Fruit fly (Drosophila melanogaster) ovary, adult (tissue): ENCODE measurements around the gene CG31213.

ENCODE experiments used
- CG17801 ChIP-seq: fragments of 200-800 bp; optimal IDR thresholded peaks from 2 replicates; lab custom pipeline; 2019; ENCODE audit warnings: missing biosample characterization, mild to moderate bottlenecking, missing genetic modification characterization, moderate library complexity; ENCODE audit not compliant: partially characterized antibody

CG31213 gene

DNA sequence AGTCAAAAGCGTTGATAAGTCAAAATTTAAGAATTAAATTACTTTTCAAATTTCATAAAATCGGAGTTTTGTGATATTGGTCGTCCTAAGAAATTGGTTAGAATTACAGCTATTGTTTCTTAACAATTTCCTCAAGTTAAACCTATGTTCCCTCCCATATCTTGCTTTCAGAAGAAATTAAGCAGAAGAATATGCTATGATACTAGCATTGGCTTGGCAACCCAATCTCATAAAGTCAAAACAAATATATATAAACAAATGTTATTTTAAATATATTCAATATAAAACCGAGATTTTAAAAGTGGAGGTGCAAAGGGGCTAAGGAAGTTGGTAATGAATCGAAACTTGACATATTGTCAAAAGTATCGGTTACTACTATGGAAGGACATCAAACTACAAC, at the start of gene CG31213:
CG31213 (plus strand) TSS at position 301 of the 400 bp plus-strand sequence.
- TF ChIP-seq CG17801 = no peak

dm6 chr3R:19924331-19924730, 48.4 kb upstream of the CG31213 start:
- TF ChIP-seq CG17801 = peak; percentile 4

DNA sequence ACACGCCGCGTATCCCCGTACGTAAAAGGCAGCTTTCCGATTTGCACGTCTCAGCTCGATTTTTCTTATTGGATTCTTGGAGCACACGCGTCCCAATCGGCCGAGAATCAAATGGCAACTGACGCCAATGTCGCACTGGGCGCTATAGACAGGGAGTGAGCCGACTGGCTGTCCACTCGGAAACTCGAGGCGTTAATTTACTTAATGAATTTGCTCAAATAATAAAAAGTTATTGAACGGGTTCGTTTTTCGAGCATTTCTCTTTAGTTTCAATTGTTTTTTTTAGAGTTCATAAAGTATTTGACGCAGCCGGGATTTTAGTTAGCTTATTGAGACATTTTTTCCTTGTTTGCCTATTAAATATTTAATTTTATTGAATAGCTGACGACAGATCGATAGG, 47.4 kb upstream of the CG31213 start, which contains the start of gene CG4462:
CG4462 (minus strand) TSS at position 101 of the 400 bp plus-strand sequence.
- no peak for TF ChIP-seq CG17801

DNA sequence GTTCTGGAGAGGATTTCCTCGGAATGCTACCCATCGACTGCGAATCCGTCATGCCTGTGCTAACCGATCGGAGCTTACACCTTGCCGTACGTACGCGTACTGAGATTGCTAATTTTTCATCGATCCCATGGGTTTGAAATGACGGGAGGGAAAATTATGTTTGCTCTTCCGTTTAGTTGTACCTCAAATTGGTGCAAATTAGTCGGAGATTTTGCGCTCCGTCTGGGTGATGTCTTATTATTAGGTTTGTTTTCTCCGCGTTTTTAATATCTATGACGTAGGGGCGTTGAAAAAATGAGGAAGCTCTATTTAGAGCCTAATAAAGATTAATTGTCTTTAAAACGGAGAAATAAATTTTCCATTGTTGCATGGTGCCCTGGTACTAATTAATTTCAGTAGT, 44.2 kb upstream of the CG31213 start, which contains the start of gene CG4459:
CG4459 (minus strand) TSS at position 101 of the 400 bp plus-strand sequence.
- no peak for TF ChIP-seq CG17801

DNA sequence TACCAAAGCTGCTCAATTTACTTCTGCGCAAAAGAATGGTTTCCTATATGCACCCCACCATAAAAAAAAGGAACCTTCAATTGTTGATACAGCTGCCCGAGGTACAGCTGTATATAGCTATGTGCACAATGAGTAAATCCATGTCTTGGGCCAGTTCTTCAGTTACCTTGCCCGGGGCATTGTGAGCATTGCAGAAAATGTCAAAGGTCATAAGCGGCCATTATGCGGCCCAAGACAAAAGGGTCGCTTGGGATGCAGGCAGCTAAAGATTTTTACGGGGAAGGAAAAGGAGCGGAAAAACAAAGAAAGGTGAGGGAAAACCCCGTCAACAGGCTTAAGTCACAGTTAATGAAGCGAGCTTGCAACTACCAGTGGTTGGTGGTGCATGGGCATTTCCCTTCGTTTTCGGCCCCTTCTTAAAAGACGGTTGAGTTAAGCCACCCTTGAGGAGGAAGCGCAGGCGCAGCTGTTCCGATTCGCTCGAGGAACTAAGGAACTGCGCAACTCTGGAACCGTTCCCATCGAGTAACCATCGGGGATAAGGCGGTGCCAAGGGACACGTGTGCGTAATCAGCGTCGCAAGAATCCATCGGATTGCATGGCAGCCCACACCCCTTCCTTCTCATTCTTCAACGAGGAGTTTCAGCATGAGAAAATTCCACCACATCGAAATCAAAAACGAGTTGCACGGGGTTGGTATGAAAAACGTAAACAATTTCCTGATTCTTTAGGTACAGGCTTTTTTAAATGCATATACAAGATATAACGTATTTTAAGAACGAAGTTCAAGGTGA, 41.6 kb upstream of the CG31213 start:
- TF ChIP-seq CG17801 = no peak

- no peak for TF ChIP-seq CG17801
Measured at dm6 chr3R:19932169-19932568, 40.5 kb upstream of the CG31213 start.

dm6 chr3R:19934840-19935776, 37.6 kb upstream of the CG31213 start, which contains the start of gene mira:
TSS of gene mira (minus strand) at chr3R:19935120.
- no peak for TF ChIP-seq CG17801

DNA sequence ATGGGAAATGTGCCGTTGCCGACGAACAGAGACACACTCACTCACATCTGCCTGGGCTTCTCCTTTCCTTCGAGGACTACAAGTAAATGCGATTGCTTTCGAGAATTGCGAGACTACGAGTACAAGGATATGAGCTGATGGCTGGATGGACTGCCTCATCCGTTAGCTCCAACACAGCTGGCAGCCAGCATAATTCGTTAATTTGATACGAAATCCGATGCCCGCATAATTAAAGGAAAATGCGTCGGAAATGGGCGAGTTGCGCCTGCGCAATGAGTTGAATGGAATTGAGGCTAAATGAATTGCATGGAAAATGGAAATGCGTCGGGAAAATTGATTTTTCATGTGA, 36.9 kb upstream of the CG31213 start:
- TF ChIP-seq CG17801 = no peak

dm6 chr3R:19938941-19939587, 33.6 kb upstream of the CG31213 start:
- no peak for TF ChIP-seq CG17801

dm6 chr3R:19942312-19942711, 30.4 kb upstream of the CG31213 start, which contains the start of gene CG46042:
TSS of gene CG46042 (minus strand) at chr3R:19942412.
- no peak for TF ChIP-seq CG17801

DNA sequence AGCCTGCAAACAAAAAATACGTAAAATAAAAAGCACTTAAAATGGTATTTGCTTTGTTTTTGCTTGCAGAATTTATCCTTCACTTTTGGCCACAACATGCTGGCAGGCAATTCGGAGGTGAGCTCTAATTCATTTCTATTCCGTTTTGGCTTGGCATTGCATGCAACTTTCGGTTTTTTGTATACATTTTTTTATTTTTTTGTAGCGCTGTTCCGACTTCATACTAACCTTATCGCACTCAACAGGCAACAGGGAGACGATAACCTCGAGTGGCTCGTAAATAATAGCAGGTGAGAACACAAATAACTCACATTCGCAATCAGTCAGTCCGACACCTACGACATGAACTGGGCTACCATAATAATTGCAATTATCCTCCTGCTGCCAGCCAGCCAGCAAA, 24.6 kb upstream of the CG31213 start, which contains the start of gene CG4783:
CG4783 (plus strand) TSS at position 301 of the 400 bp plus-strand sequence.
- no peak for TF ChIP-seq CG17801

- TF ChIP-seq CG17801 = no peak
Measured at dm6 chr3R:19968695-19969094, 4.0 kb upstream of the CG31213 start.

- TF ChIP-seq CG17801 = no peak
Measured at dm6 chr3R:19985376-19985775, 12.7 kb downstream of the CG31213 start.

dm6 chr3R:19995408-19995807, 22.7 kb downstream of the CG31213 start:
- TF ChIP-seq CG17801 = no peak

DNA sequence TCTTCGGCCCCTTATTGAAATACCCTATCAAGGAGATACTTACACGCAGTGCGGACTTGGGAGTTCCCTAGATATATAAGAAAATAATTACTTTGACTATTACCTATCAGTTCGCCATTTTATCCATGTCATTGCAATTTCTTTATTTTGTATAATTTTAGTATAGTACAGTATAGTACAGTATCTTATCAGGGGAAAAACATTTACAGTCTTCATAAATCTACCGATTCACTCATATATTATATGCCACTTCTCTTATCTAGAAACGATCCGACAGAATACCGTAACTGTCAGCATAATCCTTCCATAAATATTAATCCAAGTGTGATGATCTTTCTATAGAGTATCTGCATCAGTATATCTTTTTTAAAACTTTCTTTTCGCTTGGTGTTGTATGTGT, 23.7 kb downstream of the CG31213 start:
- no peak for TF ChIP-seq CG17801

DNA sequence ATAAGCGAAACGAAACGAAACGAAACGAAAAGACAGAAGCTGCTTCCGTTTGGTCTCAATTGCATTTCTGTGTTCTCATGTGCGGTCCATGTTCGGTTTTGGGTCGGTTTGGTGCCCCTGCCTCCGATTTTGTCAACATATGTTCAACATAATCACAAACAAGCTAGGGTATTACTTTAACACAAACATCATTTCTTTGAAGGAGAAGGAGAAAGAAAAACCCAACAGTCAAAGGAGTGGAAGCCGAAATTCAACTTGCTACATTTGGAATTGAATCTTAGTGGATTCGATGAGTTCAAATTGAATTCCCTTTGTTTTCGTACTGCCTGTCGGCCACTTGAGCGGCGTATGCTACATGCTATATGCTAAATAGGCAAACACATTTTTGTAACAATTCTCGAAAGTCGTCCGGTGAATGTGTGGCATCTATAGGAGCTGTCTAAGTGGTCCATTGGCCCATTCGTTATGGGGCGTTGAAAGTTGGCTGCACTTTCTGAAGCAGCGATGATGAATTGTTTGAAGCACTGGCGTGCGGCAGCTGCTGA, 24.9 kb downstream of the CG31213 start:
- TF ChIP-seq CG17801 = no peak
